Fruit fly (Drosophila melanogaster) whole organism, embryonic: ENCODE data around the gene CG14778.
A peak's percentile ranks its signal among the peaks of the same experiment; 100 is the strongest.

Experiments
- CG11696 ChIP-seq: fragments of 200-800 bp; sonication (Bioruptor generic); IDR thresholded peaks from 2 replicates; pipeline ENCODE4 v1.3.6; 2022; ENCODE audit warnings: missing biosample characterization, missing genetic modification characterization
- CG12104 ChIP-seq: fragments of 200-800 bp; sonication (Bioruptor generic); optimal IDR thresholded peaks from 3 replicates; lab custom pipeline; 2016; ENCODE audit warnings: missing biosample characterization, missing genetic modification characterization
- CG12236 ChIP-seq: fragments of 200-800 bp; sonication (Bioruptor generic); optimal IDR thresholded peaks from 2 replicates; lab custom pipeline; 2016; ENCODE audit warnings: missing biosample characterization, missing genetic modification characterization
- CG12391 ChIP-seq: fragments of 200-800 bp; sonication (Bioruptor generic); optimal IDR thresholded peaks from 3 replicates; lab custom pipeline; 2018; ENCODE audit warnings: missing biosample characterization, mild to moderate bottlenecking, missing genetic modification characterization, moderate library complexity
- CG12942 ChIP-seq: fragments of 200-800 bp; sonication (Bioruptor generic); optimal IDR thresholded peaks from 3 replicates; lab custom pipeline; 2016; ENCODE audit warnings: missing biosample characterization, missing genetic modification characterization
- CG13424 ChIP-seq: fragments of 200-800 bp; sonication (Bioruptor generic); optimal IDR thresholded peaks from 2 replicates; lab custom pipeline; 2019; ENCODE audit warnings: missing biosample characterization, mild to moderate bottlenecking, missing genetic modification characterization, moderate library complexity
- CG14667 ChIP-seq: fragments of 200-800 bp; sonication (Bioruptor generic); IDR thresholded peaks from 2 replicates; pipeline ENCODE4 v1.3.6; 2022; ENCODE audit warnings: missing biosample characterization, missing genetic modification characterization
- CG14710 ChIP-seq: fragments of 200-800 bp; sonication (Bioruptor generic); optimal IDR thresholded peaks from 3 replicates; lab custom pipeline; 2019; ENCODE audit warnings: missing biosample characterization, mild to moderate bottlenecking, missing genetic modification characterization, moderate library complexity
- CG17612 ChIP-seq: fragments of 200-800 bp; sonication (Bioruptor generic); IDR thresholded peaks from 2 replicates; pipeline ENCODE4 v1.3.6; 2022; ENCODE audit warnings: missing biosample characterization, missing genetic modification characterization
- CG2199 ChIP-seq: fragments of 200-800 bp; sonication (Bioruptor generic); IDR thresholded peaks from 3 replicates; pipeline ENCODE4 v1.3.6; 2022; ENCODE audit warnings: missing biosample characterization, missing genetic modification characterization
- CG34224 ChIP-seq: fragments of 200-800 bp; sonication (Bioruptor generic); IDR thresholded peaks from 3 replicates; pipeline ENCODE4 v1.3.6; 2022; ENCODE audit warnings: missing biosample characterization, missing genetic modification characterization; ENCODE audit not compliant: partially characterized antibody
- CG3726 ChIP-seq: fragments of 200-800 bp; sonication (Bioruptor generic); IDR thresholded peaks from 3 replicates; pipeline ENCODE4, ENCODE4 v1.3.6; 2022; ENCODE audit warnings: missing biosample characterization, missing genetic modification characterization
- CG4854 ChIP-seq: fragments of 200-800 bp; sonication (Bioruptor generic); optimal IDR thresholded peaks from 2 replicates; lab custom pipeline; 2016; ENCODE audit warnings: missing biosample characterization, missing genetic modification characterization, inconsistent platforms
- CG6272 ChIP-seq: fragments of 200-800 bp; sonication (Bioruptor generic); IDR thresholded peaks from 2 replicates; pipeline ENCODE4 v1.3.6; 2022; ENCODE audit warnings: missing biosample characterization, missing genetic modification characterization
- CG6813 ChIP-seq: fragments of 200-800 bp; sonication (Bioruptor generic); optimal IDR thresholded peaks from 2 replicates; lab custom pipeline; 2017; ENCODE audit warnings: missing biosample characterization, missing genetic modification characterization, mild to moderate bottlenecking, moderate library complexity, missing genetic modification reagents
- CG7745 ChIP-seq: fragments of 200-800 bp; sonication (Bioruptor generic); optimal IDR thresholded peaks from 2 replicates; lab custom pipeline; 2018; ENCODE audit warnings: missing biosample characterization, mild to moderate bottlenecking, missing genetic modification characterization, moderate library complexity
- CG7786 ChIP-seq: fragments of 200-800 bp; sonication (Bioruptor generic); optimal IDR thresholded peaks from 2 replicates; lab custom pipeline; 2016; ENCODE audit warnings: missing biosample characterization, missing genetic modification characterization
- CG7928 ChIP-seq: fragments of 200-800 bp; sonication (Bioruptor generic); optimal IDR thresholded peaks from 2 replicates; lab custom pipeline; 2017; ENCODE audit warnings: missing biosample characterization, mild to moderate bottlenecking, missing genetic modification characterization
- CG7963 ChIP-seq: fragments of 200-800 bp; sonication (Bioruptor generic); IDR thresholded peaks from 3 replicates; pipeline ENCODE4 v1.3.6; 2022; ENCODE audit warnings: missing biosample characterization, missing genetic modification characterization; ENCODE audit not compliant: partially characterized antibody
- CG8359 ChIP-seq: fragments of 200-800 bp; sonication (Bioruptor generic); optimal IDR thresholded peaks from 2 replicates; lab custom pipeline; 2017; ENCODE audit warnings: missing biosample characterization, mild to moderate bottlenecking, missing genetic modification characterization, borderline replicate concordance
- CG8765 ChIP-seq: fragments of 200-800 bp; sonication (Bioruptor generic); IDR thresholded peaks from 2 replicates; pipeline ENCODE4 v1.3.6; 2022; ENCODE audit warnings: missing biosample characterization, missing genetic modification characterization
- Camta ChIP-seq: fragments of 200-800 bp; sonication (Bioruptor generic); optimal IDR thresholded peaks from 2 replicates; lab custom pipeline; 2016; ENCODE audit warnings: missing biosample characterization, missing genetic modification characterization
- Chrac-16 ChIP-seq: fragments of 200-800 bp; sonication (Bioruptor generic); optimal IDR thresholded peaks from 3 replicates; lab custom pipeline; 2016; ENCODE audit warnings: missing biosample characterization, missing genetic modification characterization
- CoRest ChIP-seq: fragments of 200-800 bp; sonication (Bioruptor generic); optimal IDR thresholded peaks from 3 replicates; lab custom pipeline; 2018; ENCODE audit warnings: missing biosample characterization, mild to moderate bottlenecking, missing genetic modification characterization, moderate library complexity
- E2f2 ChIP-seq: fragments of 200-800 bp; sonication (Bioruptor generic); IDR thresholded peaks from 2 replicates; pipeline ENCODE4 v1.3.6; 2022; ENCODE audit warnings: missing biosample characterization, missing genetic modification characterization
- GATAe ChIP-seq: fragments of 200-800 bp; sonication (Bioruptor generic); conservative IDR thresholded peaks from 2 replicates; pipeline ENCODE4 v1.3.6; 2022; ENCODE audit warnings: missing biosample characterization, missing genetic modification characterization
- HLHmδ ChIP-seq: fragments of 200-800 bp; sonication (Bioruptor generic); optimal IDR thresholded peaks from 2 replicates; lab custom pipeline; 2018; ENCODE audit warnings: missing biosample characterization, mild to moderate bottlenecking, missing genetic modification characterization, moderate library complexity
- Hr3 ChIP-seq: fragments of 200-800 bp; sonication (Bioruptor generic); optimal IDR thresholded peaks from 3 replicates; lab custom pipeline; 2016; ENCODE audit warnings: missing biosample characterization, missing genetic modification characterization
- MESR4 ChIP-seq: fragments of 200-800 bp; sonication (Bioruptor generic); optimal IDR thresholded peaks from 2 replicates; lab custom pipeline; 2018; ENCODE audit warnings: missing biosample characterization, mild to moderate bottlenecking, missing genetic modification characterization, moderate library complexity
- Nf-YC ChIP-seq: fragments of 200-800 bp; optimal IDR thresholded peaks from 3 replicates; lab custom pipeline; 2019; ENCODE audit warnings: missing biosample characterization, mild to moderate bottlenecking, missing genetic modification characterization, moderate library complexity
- PHDP ChIP-seq: fragments of 200-800 bp; sonication (Bioruptor generic); optimal IDR thresholded peaks from 3 replicates; lab custom pipeline; 2018; ENCODE audit warnings: missing biosample characterization, mild to moderate bottlenecking, missing genetic modification characterization, moderate library complexity
- Sin3A ChIP-seq: fragments of >200 bp; optimal IDR thresholded peaks from 2 replicates; lab custom pipeline; 2018
- Stat92E ChIP-seq, 3 experiments: fragments of >200 bp in 2 of 3; fragments of 200-800 bp in 1 of 3; sonication (Bioruptor generic) in 1 of 3; optimal IDR thresholded peaks; 2 replicates each; lab custom pipeline; 2017 to 2019; ENCODE audit warnings: missing biosample characterization in 3 of 3, missing genetic modification characterization in 3 of 3, mild to moderate bottlenecking in 1 of 3, moderate library complexity in 1 of 3
- Usf ChIP-seq: fragments of 200-800 bp; sonication (Bioruptor generic); optimal IDR thresholded peaks from 2 replicates; lab custom pipeline; 2017; ENCODE audit warnings: missing genotype, missing biosample characterization, missing genetic modification characterization
- Xbp1 ChIP-seq: fragments of 200-800 bp; sonication (Bioruptor generic); optimal IDR thresholded peaks from 3 replicates; lab custom pipeline; 2016; ENCODE audit warnings: missing biosample characterization, mild to moderate bottlenecking, missing genetic modification characterization
- bigmax ChIP-seq: fragments of 200-800 bp; sonication (Bioruptor generic); optimal IDR thresholded peaks from 2 replicates; lab custom pipeline; 2018; ENCODE audit warnings: missing biosample characterization, mild to moderate bottlenecking, missing genetic modification characterization
- cg ChIP-seq: fragments of 200-800 bp; sonication (Bioruptor generic); optimal IDR thresholded peaks from 3 replicates; lab custom pipeline; 2019; ENCODE audit warnings: missing biosample characterization, mild to moderate bottlenecking, missing genetic modification characterization, moderate library complexity
- dan ChIP-seq: fragments of 200-800 bp; sonication (Bioruptor generic); IDR thresholded peaks from 2 replicates; pipeline ENCODE4 v1.3.6; 2022; ENCODE audit warnings: missing biosample characterization, missing genetic modification characterization
- ewg ChIP-seq: fragments of 200-800 bp; sonication (Bioruptor generic); optimal IDR thresholded peaks from 3 replicates; lab custom pipeline; 2017; ENCODE audit warnings: mild to moderate bottlenecking, missing biosample characterization, missing genetic modification reagents, missing genetic modification characterization
- fru ChIP-seq: fragments of >200 bp; optimal IDR thresholded peaks from 2 replicates; lab custom pipeline; 2017
- gem ChIP-seq: fragments of 200-800 bp; sonication (Bioruptor generic); optimal IDR thresholded peaks from 2 replicates; lab custom pipeline; 2019; ENCODE audit warnings: missing biosample characterization, mild to moderate bottlenecking, missing genetic modification characterization, moderate library complexity
- gsb-n ChIP-seq: fragments of 200-800 bp; sonication (Bioruptor generic); optimal IDR thresholded peaks from 3 replicates; lab custom pipeline; 2018; ENCODE audit warnings: missing biosample characterization, mild to moderate bottlenecking, missing genetic modification characterization
- hth ChIP-seq: fragments of >200 bp; optimal IDR thresholded peaks from 2 replicates; lab custom pipeline; 2017; ENCODE audit warnings: inconsistent platforms
- peb ChIP-seq: fragments of 200-800 bp; sonication (Bioruptor generic); IDR thresholded peaks from 2 replicates; pipeline ENCODE4 v1.3.6; 2022; ENCODE audit warnings: missing biosample characterization, missing genetic modification characterization
- pho ChIP-seq: fragments of 200-800 bp; sonication (Bioruptor generic); optimal IDR thresholded peaks from 2 replicates; lab custom pipeline; 2016; ENCODE audit warnings: missing biosample characterization, missing genetic modification characterization
- prd ChIP-seq, 3 experiments: fragments of >200 bp in 2 of 3; fragments of 200-800 bp in 1 of 3; sonication (Bioruptor generic) in 1 of 3; optimal IDR thresholded peaks in 2 of 3; IDR thresholded peaks in 1 of 3; 2 replicates in 2 of 3; 3 replicates in 1 of 3; pipeline versions ENCODE4 v1.3.6 to Lab custom; 2017 to 2022; ENCODE audit warnings: missing biosample characterization in 1 of 3, missing genetic modification characterization in 1 of 3
- ranshi ChIP-seq: fragments of 200-800 bp; sonication (Bioruptor generic); IDR thresholded peaks from 2 replicates; pipeline ENCODE4 v1.3.6; 2022; ENCODE audit warnings: missing biosample characterization, missing genetic modification characterization
- sima ChIP-seq: fragments of 200-800 bp; sonication (Bioruptor generic); optimal IDR thresholded peaks from 2 replicates; lab custom pipeline; 2016; ENCODE audit warnings: missing biosample characterization, missing genetic modification characterization
- trem ChIP-seq: fragments of 200-800 bp; optimal IDR thresholded peaks from 3 replicates; lab custom pipeline; 2019; ENCODE audit warnings: missing biosample characterization, mild to moderate bottlenecking, missing genetic modification characterization, moderate library complexity

CG14778 gene

DNA sequence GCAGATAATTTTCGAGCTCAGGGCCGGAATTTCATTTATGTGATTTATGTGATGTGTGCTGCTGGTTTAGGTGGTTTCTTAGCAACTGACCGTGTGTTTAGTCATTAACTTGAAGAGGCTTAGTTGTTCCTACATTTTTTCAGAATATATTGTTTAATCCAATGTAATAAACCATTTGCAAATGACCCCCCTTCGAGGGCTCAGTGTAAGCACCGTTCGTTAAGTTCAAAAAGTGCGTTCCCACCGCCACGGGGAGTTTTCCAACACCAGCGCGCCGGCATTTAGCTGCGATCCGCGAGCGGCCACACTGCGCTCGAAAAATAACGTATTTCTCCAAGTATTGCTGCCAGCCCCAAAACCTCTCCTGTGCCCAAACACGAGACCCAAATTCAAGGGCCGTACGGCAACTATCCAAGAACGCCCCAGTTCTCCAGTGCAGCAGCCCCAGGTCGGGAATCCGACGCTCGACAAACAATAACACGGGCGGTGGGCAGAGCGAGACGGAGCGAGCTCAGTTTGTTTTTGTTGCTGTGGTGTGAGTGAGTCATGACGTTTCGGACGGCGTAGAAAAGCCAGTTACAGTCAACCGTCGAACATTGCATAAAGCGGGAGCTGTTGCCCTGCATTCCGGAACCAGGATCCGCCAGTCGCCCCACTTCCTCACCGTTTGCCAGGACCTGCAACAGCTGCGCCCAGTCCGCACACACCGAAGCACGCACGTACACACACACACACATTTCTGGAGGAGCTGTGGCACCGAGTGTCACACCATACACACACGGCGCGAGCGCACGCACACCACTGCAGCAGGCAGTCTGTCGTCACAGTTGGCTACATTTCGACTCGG is 11.2 kb downstream of the CG14778 start, which contains the start of gene rush (continued):
- TF ChIP-seq CG7928 (no peak), Stat92E (GFP tag; optimal IDR thresholded peaks at IDR 0.05; lab: Kevin White, UChicago) (no peak), Camta (GFP tag; lab: Kevin White, UChicago) (no peak), gsb-n (no peak), CG14667 (GFP tag; lab: Robert Waterston, UW) (no peak), CG14710 (tag; lab: Kevin White, UChicago) (peak; percentile 43), CG13424 (tag; lab: Kevin White, UChicago) (peak; percentile 25), CoRest (peak; percentile 44), CG12236 (GFP tag; lab: Kevin White, UChicago) (no peak), sima (GFP tag; lab: Kevin White, UChicago) (no peak), peb (GFP tag; lab: Robert Waterston, UW) (no peak), Sin3A (lab: Kevin White, UChicago) (peak; percentile 58), CG7745 (no peak), dan (GFP tag; lab: Robert Waterston, UW) (no peak), Xbp1 (GFP tag; lab: Kevin White, UChicago) (peak; percentile 60), MESR4 (peak; percentile 97), hth (lab: Kevin White, UChicago) (no peak), CG7786 (GFP tag; lab: Kevin White, UChicago) (peak; percentile 57), fru (no peak), CG8765 (GFP tag; lab: Robert Waterston, UW) (no peak), CG6272 (GFP tag; lab: Robert Waterston, UW) (no peak), Nf-YC (no peak), Usf (GFP tag; lab: Kevin White, UChicago) (no peak), Hr3 (GFP tag; lab: Kevin White, UChicago) (peak; percentile 2), pho (GFP tag; lab: Kevin White, UChicago) (peak; percentile 53), CG12942 (GFP tag; lab: Kevin White, UChicago) (peak; percentile 12), E2f2 (GFP tag; lab: Robert Waterston, UW) (peak; percentile 73), gem (tag; lab: Kevin White, UChicago) (no peak), prd (optimal IDR thresholded peaks at IDR 0.05; lab: Kevin White, UChicago) (no peak), prd (GFP tag; IDR thresholded peaks at IDR 0.05; lab: Robert Waterston, UW) (peak; percentile 49), CG17612 (no peak), Chrac-16 (GFP tag; lab: Kevin White, UChicago) (no peak), CG6813 (no peak), CG12391 (tag; lab: Kevin White, UChicago) (peak; percentile 21), HLHmδ (GFP tag; lab: Kevin White, UChicago) (peak; percentile 53), PHDP (tag; lab: Kevin White, UChicago) (peak; percentile 10), CG34224 (GFP tag; lab: Robert Waterston, UW) (no peak), GATAe (GFP tag; lab: Robert Waterston, UW) (no peak), ewg (GFP tag; lab: Kevin White, UChicago) (peak; percentile 26), CG11696 (GFP tag; lab: Robert Waterston, UW) (0 out of 2 replicates have a peak, but pooled peaks have one; percentile 15), CG8359 (no peak), CG3726 (GFP tag; lab: Robert Waterston, UW) (no peak), bigmax (GFP tag; lab: Kevin White, UChicago) (no peak), CG2199 (GFP tag; lab: Robert Waterston, UW) (no peak), cg (GFP tag; lab: Kevin White, UChicago) (peak; percentile 88), ranshi (0 out of 2 replicates have a peak, but pooled peaks have one; percentile 24), trem (peak; percentile 5), CG4854 (no peak), CG7963 (no peak), CG12104 (GFP tag; lab: Kevin White, UChicago) (no peak)
